Worm (Caenorhabditis elegans): ENCODE measurements around the gene pals-37.

Gene pals-37

ce11 chrV:12418292-12418691 lies 23.0 kb downstream of the pals-37 start, which contains the start of gene C54D10.3:
C54D10.3 (plus strand) TSS chrV:12418592.
- TF ChIP-seq sup-37 (GFP tag; optimal IDR thresholded peaks at IDR 0.05) (no peak), elt-2 (tag; optimal IDR thresholded peaks at IDR 0.05) (no peak), aha-1 (tag; optimal IDR thresholded peaks at IDR 0.05) (no peak), zag-1 (tag; optimal IDR thresholded peaks at IDR 0.05) (no peak), ets-5 (GFP tag; IDR thresholded peaks at IDR 0.05) (no peak), unc-98 (GFP tag; IDR thresholded peaks at IDR 0.05) (no peak), ztf-11 (tag; optimal IDR thresholded peaks at IDR 0.05) (no peak)

- TF ChIP-seq C34B4.2 (tag; optimal IDR thresholded peaks at IDR 0.05) (no peak), efl-1 (optimal IDR thresholded peaks at IDR 0.05) (no peak), efl-1 (GFP tag; optimal IDR thresholded peaks at IDR 0.05 in 1 of 2) (no peak), elt-3 (tag; optimal IDR thresholded peaks at IDR 0.05) (no peak), nhr-85 (tag) (no peak), tbx-2 (tag; optimal IDR thresholded peaks at IDR 0.05) (no peak), nhr-11 (tag; optimal IDR thresholded peaks at IDR 0.05) (no peak), dsc-1 (tag; optimal IDR thresholded peaks at IDR 0.05) (no peak), lin-14 (GFP tag; optimal IDR thresholded peaks at IDR 0.05) (no peak), dpl-1 (GFP tag; optimal IDR thresholded peaks at IDR 0.05) (no peak), unc-130 (tag; optimal IDR thresholded peaks at IDR 0.05) (no peak), zag-1 (tag; optimal IDR thresholded peaks at IDR 0.05) (no peak), snu-23 (GFP tag; optimal IDR thresholded peaks at IDR 0.05) (no peak), skn-1 (tag; optimal IDR thresholded peaks at IDR 0.05) (no peak), unc-98 (GFP tag; IDR thresholded peaks at IDR 0.05) (no peak), nhr-76 (tag; optimal IDR thresholded peaks at IDR 0.05) (no peak), nhr-84 (tag; optimal IDR thresholded peaks at IDR 0.05) (no peak), nhr-19 (GFP tag; conservative IDR thresholded peaks at IDR 0.05) (no peak), efl-3 (GFP tag; optimal IDR thresholded peaks at IDR 0.05) (no peak), ces-1 (GFP tag; optimal IDR thresholded peaks at IDR 0.05) (no peak), ets-5 (GFP tag; IDR thresholded peaks at IDR 0.05) (no peak)
These were observed 24.0 kb downstream of the pals-37 start, which contains the start of gene cdr-3 for ce11 chrV:12417277-12417676. cdr-3 (minus strand) TSS chrV:12417377.

ce11 chrV:12415656-12416055 lies 25.7 kb downstream of the pals-37 start, which contains the start of gene cdr-2:
cdr-2 (minus strand) TSS chrV:12415709.
- TF ChIP-seq sup-37 (GFP tag; optimal IDR thresholded peaks at IDR 0.05) (no peak), efl-1 (optimal IDR thresholded peaks at IDR 0.05) (no peak), efl-1 (GFP tag; optimal IDR thresholded peaks at IDR 0.05 in 1 of 2) (peak in 1 of 2 experiments; percentile 48), elt-2 (tag; optimal IDR thresholded peaks at IDR 0.05) (peak; percentile 57), nhr-20 (tag; optimal IDR thresholded peaks at IDR 0.05) (peak; percentile 14)

ce11 chrV:12414362-12414761 lies 27.0 kb downstream of the pals-37 start:
- TF ChIP-seq elt-2 (tag; optimal IDR thresholded peaks at IDR 0.05), result peak; percentile 13
- TF ChIP-seq ztf-4 (tag; optimal IDR thresholded peaks at IDR 0.05), result no peak

- TF ChIP-seq rnt-1 (tag; optimal IDR thresholded peaks at IDR 0.05) (no peak), nhr-28 (tag; optimal IDR thresholded peaks at IDR 0.05) (peak; percentile 13), lin-14 (GFP tag; optimal IDR thresholded peaks at IDR 0.05) (peak; percentile 42), mep-1 (tag; optimal IDR thresholded peaks at IDR 0.05) (peak; percentile 5), nhr-71 (tag; optimal IDR thresholded peaks at IDR 0.05) (peak; percentile 36), efl-1 (optimal IDR thresholded peaks at IDR 0.05) (peak in 1 of 2 experiments; percentile 13), efl-1 (GFP tag; optimal IDR thresholded peaks at IDR 0.05 in 1 of 2) (no peak), lin-35 (GFP tag; optimal IDR thresholded peaks at IDR 0.05) (peak in 1 of 2 experiments; percentile 6), nhr-20 (tag; optimal IDR thresholded peaks at IDR 0.05) (peak; percentile 72), nhr-76 (tag; optimal IDR thresholded peaks at IDR 0.05) (no peak), pag-3 (tag; optimal IDR thresholded peaks at IDR 0.05; ENCODE audit: borderline replicate concordance, insufficient read depth) (no peak)
These were observed 27.6 kb downstream of the pals-37 start, which contains the start of gene cdr-6 for ce11 chrV:12413651-12414114. cdr-6 (minus strand) TSS chrV:12413701.
